Worm (Caenorhabditis elegans) whole organism, L4 larva: ENCODE data around the gene ric-8.

Source experiments
- F26F4.8 ChIP-seq: fragments of 200-800 bp; sonication (Bioruptor generic); conservative IDR thresholded peaks from 2 replicates; pipeline ENCODE4 v1.3.6; 2022; ENCODE audit warnings: missing genetic modification characterization, missing compliant biosample characterization
- F37D6.2 ChIP-seq: sonication (generic microtip); optimal IDR thresholded peaks from 2 replicates; lab custom pipeline; 2016; ENCODE audit warnings: mild to moderate bottlenecking, missing genetic modification characterization, missing compliant biosample characterization
- F49E8.2 ChIP-seq: sonication (generic microtip); optimal IDR thresholded peaks from 2 replicates; lab custom pipeline; 2016; ENCODE audit warnings: missing compliant biosample characterization, mild to moderate bottlenecking, missing genetic modification characterization, borderline replicate concordance
- T20F7.1 ChIP-seq: fragments of 200-800 bp; sonication (Bioruptor generic); optimal IDR thresholded peaks from 2 replicates; lab custom pipeline; 2018; ENCODE audit warnings: mild to moderate bottlenecking, missing genetic modification characterization, missing compliant biosample characterization
- ZK337.2 ChIP-seq: fragments of 200-800 bp; sonication (Bioruptor generic); IDR thresholded peaks from 2 replicates; pipeline ENCODE4 v1.3.6; 2022; ENCODE audit warnings: missing genetic modification reagents, missing genetic modification characterization, missing compliant biosample characterization
- ZK546.5 ChIP-seq, 2 experiments: sonication (generic microtip); optimal IDR thresholded peaks; 2 replicates each; lab custom pipeline; 2017; ENCODE audit warnings: missing biosample characterization in 2 of 2, missing genetic modification characterization in 2 of 2
- aly-2 ChIP-seq: sonication (generic microtip); optimal IDR thresholded peaks from 2 replicates; lab custom pipeline; 2018; ENCODE audit warnings: missing biosample characterization, missing genetic modification characterization
- ama-1 ChIP-seq: fragments of 150-350 bp; optimal IDR thresholded peaks from 2 replicates; lab custom pipeline; 2014; ENCODE audit warnings: inconsistent platforms, mixed read lengths
- ceh-28 ChIP-seq: fragments of 150-350 bp; optimal IDR thresholded peaks from 2 replicates; lab custom pipeline; 2014; ENCODE audit warnings: missing biosample characterization, missing genetic modification reagents, missing genetic modification characterization
- ceh-32 ChIP-seq: sonication (generic microtip); optimal IDR thresholded peaks from 2 replicates; lab custom pipeline; 2016; ENCODE audit warnings: mild to moderate bottlenecking, missing genetic modification characterization, missing compliant biosample characterization; ENCODE audit not compliant: poor library complexity
- daf-12 ChIP-seq: fragments of 150-350 bp; optimal IDR thresholded peaks from 2 replicates; lab custom pipeline; 2014; ENCODE audit warnings: missing biosample characterization, missing genetic modification reagents, missing genetic modification characterization
- daf-16 ChIP-seq, 3 experiments: sonication (generic microtip); optimal IDR thresholded peaks; 2 replicates each; lab custom pipeline; 2016 to 2017; ENCODE audit warnings: missing genetic modification characterization in 3 of 3, missing genetic modification reagents in 3 of 3, mild to moderate bottlenecking in 2 of 3, missing compliant biosample characterization in 2 of 3, missing biosample characterization in 1 of 3, moderate library complexity in 1 of 3
- daf-8 ChIP-seq: fragments of 200-800 bp; sonication (Bioruptor generic); IDR thresholded peaks from 2 replicates; pipeline ENCODE4 v1.3.6; 2022; ENCODE audit warnings: missing genetic modification characterization, missing compliant biosample characterization
- dmd-6 ChIP-seq: fragments of 200-800 bp; sonication (Bioruptor generic); IDR thresholded peaks from 2 replicates; pipeline ENCODE4 v1.3.6; 2022; ENCODE audit warnings: missing genetic modification reagents, missing genetic modification characterization, missing compliant biosample characterization
- dmd-8 ChIP-seq: fragments of 200-800 bp; sonication (Bioruptor generic); IDR thresholded peaks from 2 replicates; pipeline ENCODE4 v1.3.6; 2022; ENCODE audit warnings: missing genetic modification characterization, missing compliant biosample characterization
- dmd-9 ChIP-seq: fragments of 200-800 bp; sonication (Bioruptor generic); IDR thresholded peaks from 2 replicates; pipeline ENCODE4 v1.3.6; 2022; ENCODE audit warnings: missing genetic modification reagents, missing genetic modification characterization, missing compliant biosample characterization
- dpl-1 ChIP-seq: fragments of 150-350 bp; optimal IDR thresholded peaks from 2 replicates; lab custom pipeline; 2014; ENCODE audit warnings: missing biosample characterization, missing genetic modification reagents, missing genetic modification characterization
- egl-43 ChIP-seq: fragments of 200-800 bp; sonication (Bioruptor generic); IDR thresholded peaks from 2 replicates; pipeline ENCODE4 v1.3.6; 2022; ENCODE audit warnings: missing genetic modification reagents, missing genetic modification characterization, missing compliant biosample characterization
- fkh-10 ChIP-seq: fragments of 150-350 bp; optimal IDR thresholded peaks from 2 replicates; lab custom pipeline; 2014; ENCODE audit warnings: missing biosample characterization, missing genetic modification reagents, missing genetic modification characterization
- fos-1 ChIP-seq: fragments of 150-350 bp; optimal IDR thresholded peaks from 2 replicates; lab custom pipeline; 2014; ENCODE audit warnings: missing biosample characterization, missing genetic modification characterization
- gei-8 ChIP-seq: fragments of 200-800 bp; sonication (Bioruptor generic); optimal IDR thresholded peaks from 2 replicates; lab custom pipeline; 2018; ENCODE audit warnings: mild to moderate bottlenecking, missing genetic modification characterization, missing compliant biosample characterization
- hlh-11 ChIP-seq: fragments of 200-800 bp; sonication (Bioruptor generic); optimal IDR thresholded peaks from 2 replicates; lab custom pipeline; 2018; ENCODE audit warnings: mild to moderate bottlenecking, missing genetic modification characterization, missing compliant biosample characterization
- hlh-30 ChIP-seq: sonication (generic microtip); optimal IDR thresholded peaks from 2 replicates; lab custom pipeline; 2017; ENCODE audit warnings: antibody characterized with exemption, mild to moderate bottlenecking, missing genetic modification characterization, missing compliant biosample characterization; ENCODE audit not compliant: insufficient read depth
- lin-38 ChIP-seq: fragments of 200-800 bp; sonication (Bioruptor generic); IDR thresholded peaks from 2 replicates; pipeline ENCODE4 v1.3.6; 2022; ENCODE audit warnings: missing genetic modification reagents, missing genetic modification characterization, missing compliant biosample characterization
- lir-3 ChIP-seq: sonication (generic microtip); optimal IDR thresholded peaks from 2 replicates; lab custom pipeline; 2016; ENCODE audit warnings: mild to moderate bottlenecking, missing genetic modification characterization, missing compliant biosample characterization
- lsy-2 ChIP-seq, 2 experiments: fragments of 150-350 bp in 1 of 2; sonication (generic microtip) in 1 of 2; optimal IDR thresholded peaks; 2 replicates each; lab custom pipeline; 2014 to 2017; ENCODE audit warnings: missing biosample characterization in 2 of 2, missing genetic modification characterization in 2 of 2
- madf-9 ChIP-seq: fragments of 200-800 bp; sonication (Bioruptor generic); conservative IDR thresholded peaks from 2 replicates; pipeline ENCODE4 v1.3.6; 2022; ENCODE audit warnings: missing genetic modification reagents, missing genetic modification characterization, missing compliant biosample characterization
- mdl-1 ChIP-seq, 2 experiments: fragments of 150-350 bp in 1 of 2; sonication (generic microtip) in 1 of 2; optimal IDR thresholded peaks; 2 replicates each; lab custom pipeline; 2014 to 2017; ENCODE audit warnings: missing biosample characterization in 2 of 2, missing genetic modification characterization in 2 of 2
- mxl-2 ChIP-seq: fragments of 200-800 bp; sonication (Bioruptor generic); conservative IDR thresholded peaks from 2 replicates; pipeline ENCODE4 v1.3.6; 2022; ENCODE audit warnings: missing genetic modification reagents, missing genetic modification characterization, missing compliant biosample characterization
- mxl-3 ChIP-seq: fragments of 200-800 bp; sonication (Bioruptor generic); optimal IDR thresholded peaks from 2 replicates; lab custom pipeline; 2018; ENCODE audit warnings: mild to moderate bottlenecking, missing genetic modification characterization, missing compliant biosample characterization
- nhr-11 ChIP-seq: fragments of 150-350 bp; optimal IDR thresholded peaks from 2 replicates; lab custom pipeline; 2014; ENCODE audit warnings: missing biosample characterization, missing genetic modification characterization
- nhr-42 ChIP-seq: fragments of 200-800 bp; sonication (Bioruptor generic); IDR thresholded peaks from 2 replicates; pipeline ENCODE4 v1.3.6; 2022; ENCODE audit warnings: missing genetic modification characterization, missing compliant biosample characterization
- nhr-48 ChIP-seq: sonication (generic microtip); optimal IDR thresholded peaks from 2 replicates; lab custom pipeline; 2016; ENCODE audit warnings: mild to moderate bottlenecking, missing genetic modification characterization, missing compliant biosample characterization
- nhr-6 ChIP-seq: fragments of 150-350 bp; optimal IDR thresholded peaks from 2 replicates; lab custom pipeline; 2014; ENCODE audit warnings: missing biosample characterization, missing genetic modification characterization
- pha-4 ChIP-seq, 2 experiments: fragments of 150-350 bp in 1 of 2; fragments of 200-800 bp in 1 of 2; sonication (Bioruptor generic) in 1 of 2; IDR thresholded peaks in 1 of 2; optimal IDR thresholded peaks in 1 of 2; 2 replicates each; pipeline versions ENCODE4 v1.3.6 to Lab custom; 2014 to 2022; ENCODE audit warnings: missing genetic modification characterization in 2 of 2, missing genetic modification reagents in 2 of 2, missing biosample characterization in 1 of 2, missing compliant biosample characterization in 1 of 2
- rbr-2 ChIP-seq: sonication (generic microtip); optimal IDR thresholded peaks from 2 replicates; lab custom pipeline; 2016; ENCODE audit warnings: missing genotype, missing genetic modification characterization, missing compliant biosample characterization
- saeg-2 ChIP-seq: fragments of 200-800 bp; sonication (Bioruptor generic); IDR thresholded peaks from 2 replicates; pipeline ENCODE4 v1.3.6; 2022; ENCODE audit warnings: missing genetic modification reagents, missing genetic modification characterization, missing compliant biosample characterization
- tra-1 ChIP-seq: fragments of 200-800 bp; sonication (Bioruptor generic); IDR thresholded peaks from 2 replicates; pipeline ENCODE4 v1.3.6; 2022; ENCODE audit warnings: missing genetic modification reagents, missing genetic modification characterization, missing compliant biosample characterization
- unc-130 ChIP-seq: sonication (generic microtip); optimal IDR thresholded peaks from 2 replicates; lab custom pipeline; 2016; ENCODE audit warnings: missing genetic modification reagents, missing genetic modification characterization, missing compliant biosample characterization
- unc-62 ChIP-seq, 3 experiments: fragments of 150-350 bp in 1 of 3; sonication (generic microtip); optimal IDR thresholded peaks in 2 of 3; peaks in 1 of 3; 1 replicate in 1 of 3; 2 replicates in 2 of 3; lab custom pipeline; 2014 to 2017; ENCODE audit warnings: missing biosample characterization in 3 of 3, missing genetic modification characterization in 3 of 3, missing genetic modification reagents in 3 of 3, missing genotype in 1 of 3
- zfp-2 ChIP-seq: sonication (generic microtip); optimal IDR thresholded peaks from 2 replicates; lab custom pipeline; 2016; ENCODE audit warnings: mild to moderate bottlenecking, missing genetic modification characterization, missing compliant biosample characterization
- zip-2 ChIP-seq: fragments of 150-350 bp; optimal IDR thresholded peaks from 2 replicates; lab custom pipeline; 2014; ENCODE audit warnings: missing biosample characterization, missing genetic modification characterization

Gene ric-8

DNA sequence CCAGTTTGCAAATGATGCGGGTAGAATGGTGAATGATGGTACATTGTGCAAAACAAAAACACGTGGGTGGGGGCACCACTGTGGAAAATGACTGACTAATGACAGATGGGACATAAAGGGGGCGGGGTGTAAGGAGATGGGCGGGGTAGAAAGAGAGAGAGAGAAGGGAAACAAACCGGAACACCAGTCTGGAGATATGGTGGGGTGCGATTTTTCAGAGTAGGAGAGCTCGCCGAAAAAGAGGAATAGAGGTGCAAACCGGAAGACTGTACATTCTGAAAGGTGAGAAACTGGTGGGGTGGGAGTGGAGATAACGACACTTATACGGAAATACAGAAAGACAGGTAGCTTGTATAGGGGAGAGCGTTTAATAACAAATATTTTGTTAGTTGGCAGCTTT is 14.6 kb upstream of the ric-8 start, which contains the start of gene ngn-1:
Gene ngn-1 (minus strand): TSS at position 101 of the 400 bp plus-strand sequence.
- TF ChIP-seq ama-1 (lab: Kevin White, UChicago) (no peak), hlh-30 (tag; lab: Kevin White, UChicago) (no peak), zip-2 (tag; lab: Kevin White, UChicago) (no peak), fos-1 (no peak), unc-62 (GFP tag; optimal IDR thresholded peaks at IDR 0.05 in 1 of 2; lab: Kevin White, UChicago) (peak in 1 of 2 experiments; percentile 54), unc-62 (tag; optimal IDR thresholded peaks at IDR 0.05; lab: Kevin White, UChicago) (no peak), gei-8 (no peak)

DNA sequence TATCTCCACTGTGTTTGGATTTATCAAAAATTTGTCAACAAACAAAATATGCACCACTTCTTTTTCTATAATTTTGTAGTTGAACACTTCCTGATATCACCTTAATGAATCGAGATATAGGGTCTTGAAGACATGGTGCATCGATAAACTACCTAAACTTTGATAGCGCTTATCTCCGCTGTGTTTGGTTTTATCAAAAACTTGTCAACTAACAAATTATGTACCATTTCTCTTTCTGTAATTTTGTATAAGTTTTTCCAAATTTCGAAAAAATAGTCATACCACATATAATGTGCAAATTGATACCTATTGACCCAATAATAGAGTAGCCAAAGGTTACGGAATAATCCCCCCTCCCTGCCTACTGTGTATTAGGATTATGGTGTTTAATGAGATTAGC is 12.6 kb upstream of the ric-8 start:
- TF ChIP-seq mdl-1 (tag; optimal IDR thresholded peaks at IDR 0.05; lab: Kevin White, UChicago) (no peak), unc-62 (GFP tag; optimal IDR thresholded peaks at IDR 0.05 in 1 of 2; lab: Kevin White, UChicago) (peak in 1 of 2 experiments; percentile 82), unc-62 (tag; optimal IDR thresholded peaks at IDR 0.05; lab: Kevin White, UChicago) (no peak)

ce11 chrIV:2634992-2635391 is 7.8 kb upstream of the ric-8 start:
- TF ChIP-seq madf-9 (GFP tag; lab: Robert Waterston, UW), result no peak
- no peak for TF ChIP-seq lir-3 (tag; lab: Kevin White, UChicago)
- no peak for TF ChIP-seq unc-62 (GFP tag; optimal IDR thresholded peaks at IDR 0.05 in 1 of 2; lab: Kevin White, UChicago)
- TF ChIP-seq unc-62 (tag; optimal IDR thresholded peaks at IDR 0.05; lab: Kevin White, UChicago), result no peak
- TF ChIP-seq ZK546.5 (tag; optimal IDR thresholded peaks at IDR 0.05; lab: Kevin White, UChicago), result no peak
- no peak for TF ChIP-seq nhr-48
- TF ChIP-seq dmd-9, result no peak
- TF ChIP-seq nhr-42, result no peak
- no peak for TF ChIP-seq unc-130
- TF ChIP-seq ZK337.2 (GFP tag; lab: Robert Waterston, UW), result no peak
- no peak for TF ChIP-seq daf-16 (GFP tag; optimal IDR thresholded peaks at IDR 0.05; lab: Kevin White, UChicago)
- no peak for TF ChIP-seq daf-16 (tag; optimal IDR thresholded peaks at IDR 0.05; lab: Kevin White, UChicago)

DNA sequence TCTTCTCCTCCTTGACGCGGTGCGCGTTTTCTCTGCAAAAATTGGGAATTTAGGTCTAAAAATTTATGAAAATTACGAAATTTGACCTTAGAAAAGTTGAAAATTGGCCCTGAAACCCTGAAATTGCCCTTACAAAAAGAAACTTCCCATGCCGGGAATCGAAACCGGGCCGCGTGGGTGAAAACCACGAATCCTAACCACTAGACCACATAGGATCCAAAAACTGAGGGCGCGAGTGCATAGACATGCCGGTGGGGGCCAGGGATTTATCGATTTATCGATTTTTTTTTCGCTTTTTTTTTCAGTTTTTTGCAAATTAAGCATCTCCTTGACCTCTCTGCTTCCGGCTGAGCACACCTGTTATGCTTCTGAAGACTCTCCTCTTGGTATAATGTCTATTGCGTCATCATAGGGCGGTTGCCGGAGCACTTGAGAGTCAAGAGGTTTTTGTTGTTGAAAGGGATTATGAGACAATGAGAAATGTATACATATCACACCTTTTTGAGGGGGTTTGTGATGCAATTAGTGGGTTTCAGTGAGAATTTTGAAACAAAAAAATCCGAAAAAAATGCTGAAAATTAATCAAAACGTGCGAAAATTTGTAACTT is 3.0 kb upstream of the ric-8 start:
- TF ChIP-seq unc-62 (GFP tag; optimal IDR thresholded peaks at IDR 0.05 in 1 of 2; lab: Kevin White, UChicago) (no peak), unc-62 (tag; optimal IDR thresholded peaks at IDR 0.05; lab: Kevin White, UChicago) (no peak), ceh-32 (no peak), F26F4.8 (GFP tag; lab: Robert Waterston, UW) (peak; percentile 92), hlh-11 (peak; percentile 35), F37D6.2 (tag; lab: Kevin White, UChicago) (peak; percentile 40), aly-2 (tag; lab: Kevin White, UChicago) (no peak), nhr-6 (tag; lab: Kevin White, UChicago) (no peak), pha-4 (GFP tag; IDR thresholded peaks at IDR 0.05; lab: Robert Waterston, UW) (peak; percentile 87), pha-4 (tag; optimal IDR thresholded peaks at IDR 0.05; lab: Kevin White, UChicago) (no peak), saeg-2 (GFP tag; lab: Robert Waterston, UW) (no peak), dmd-8 (GFP tag; lab: Robert Waterston, UW) (peak; percentile 96), ceh-28 (tag; lab: Kevin White, UChicago) (peak; percentile 97), nhr-11 (tag; lab: Kevin White, UChicago) (no peak), dpl-1 (GFP tag; lab: Kevin White, UChicago) (peak; percentile 47), mxl-3 (GFP tag; lab: Kevin White, UChicago) (no peak), gei-8 (peak; percentile 58), ZK546.5 (tag; optimal IDR thresholded peaks at IDR 0.05; lab: Kevin White, UChicago) (no peak), T20F7.1 (GFP tag; lab: Kevin White, UChicago) (peak; percentile 0), tra-1 (GFP tag; lab: Robert Waterston, UW) (peak; percentile 76), daf-12 (tag; lab: Kevin White, UChicago) (no peak), lin-38 (GFP tag; lab: Robert Waterston, UW) (peak; percentile 83), mxl-2 (GFP tag; lab: Robert Waterston, UW) (0 out of 2 replicates have a peak, but pooled peaks have one; percentile 6), egl-43 (GFP tag; lab: Robert Waterston, UW) (peak; percentile 97), dmd-9 (peak; percentile 59; the same call in 1 of the 2 replicates), F49E8.2 (peak; percentile 1), lsy-2 (tag; optimal IDR thresholded peaks at IDR 0.05; lab: Kevin White, UChicago) (peak in 1 of 2 experiments; percentile 43), rbr-2 (tag; lab: Kevin White, UChicago) (peak; percentile 22), dmd-6 (GFP tag; lab: Robert Waterston, UW) (peak; percentile 53), daf-8 (GFP tag; lab: Robert Waterston, UW) (no peak), zfp-2 (tag; lab: Kevin White, UChicago) (no peak), fkh-10 (no peak)
